Fruit fly (Drosophila melanogaster): ENCODE results near the gene Or85a.

dm6 chr3R:8287697-8288096 lies 33.9 kb upstream of the Or85a start, which contains the start of gene Nazo:
- TF ChIP-seq psq (GFP tag; optimal IDR thresholded peaks at IDR 0.05): no peak
- TF ChIP-seq Rel (GFP tag; optimal IDR thresholded peaks at IDR 0.05): no peak
- TF ChIP-seq Rel (tag; optimal IDR thresholded peaks at IDR 0.05): peak; percentile 90
